Worm (Caenorhabditis elegans): Measurements from ENCODE around the gene skr-8.

The skr-8 gene

DNA sequence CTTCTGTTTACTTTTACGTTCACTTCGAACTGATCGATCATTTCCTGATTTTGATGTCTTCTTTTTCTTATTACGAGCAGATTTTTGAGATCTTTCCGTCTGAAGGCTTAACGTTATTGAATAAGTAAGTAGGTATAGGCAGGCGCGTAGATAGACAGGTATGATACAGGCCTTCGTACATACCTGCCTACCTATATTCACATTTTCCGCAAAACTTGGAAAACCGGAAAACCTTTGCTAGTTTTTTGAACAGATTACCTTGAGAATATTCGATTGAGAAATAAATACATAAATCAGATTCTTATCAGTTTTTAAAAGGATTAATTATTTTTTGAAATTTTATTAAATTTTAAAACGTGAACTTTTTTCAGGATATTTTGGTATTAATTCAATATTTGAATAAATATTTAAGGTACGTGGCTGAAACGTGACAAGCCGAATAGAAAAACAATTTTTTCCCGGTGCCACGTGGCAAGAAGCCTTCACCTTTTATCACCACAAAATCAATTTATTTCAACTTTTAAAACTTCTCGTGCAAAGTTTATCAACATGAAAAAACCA is 34.5 kb downstream of the skr-8 start, which contains the start of the genes Y116A8C.37 and Y116A8C.38:
Gene Y116A8C.37, minus strand, starts transcription at position 101 of the 561 bp plus-strand sequence.
Gene Y116A8C.38, plus strand, starts transcription at position 511 of the 561 bp plus-strand sequence.
- TF ChIP-seq hmbx-1 (tag; optimal IDR thresholded peaks at IDR 0.05) (no peak), aly-1 (tag; optimal IDR thresholded peaks at IDR 0.05) (no peak), ceh-36 (tag; optimal IDR thresholded peaks at IDR 0.05) (no peak), F13C5.2 (tag; optimal IDR thresholded peaks at IDR 0.05) (no peak)

ce11 chrIV:17126512-17126911 is 39.1 kb downstream of the skr-8 start:
- no peak for TF ChIP-seq aly-1 (tag; optimal IDR thresholded peaks at IDR 0.05)
- no peak for TF ChIP-seq pes-1 (GFP tag; IDR thresholded peaks at IDR 0.05)
- TF ChIP-seq hmg-4 (GFP tag; optimal IDR thresholded peaks at IDR 0.05), result no peak
- TF ChIP-seq sea-1 (GFP tag; conservative IDR thresholded peaks at IDR 0.05), result no peak
- TF ChIP-seq flt-1 (GFP tag; IDR thresholded peaks at IDR 0.05), result no peak
- no peak for TF ChIP-seq ama-1 (optimal IDR thresholded peaks at IDR 0.05)
- no peak for TF ChIP-seq scrt-1 (GFP tag; IDR thresholded peaks at IDR 0.05)
- no peak for TF ChIP-seq B0310.2 (tag; optimal IDR thresholded peaks at IDR 0.05)
- TF ChIP-seq tbx-11 (GFP tag; IDR thresholded peaks at IDR 0.05), result no peak
- no peak for TF ChIP-seq ceh-36 (tag; optimal IDR thresholded peaks at IDR 0.05)
- no peak for TF ChIP-seq hmbx-1 (tag; optimal IDR thresholded peaks at IDR 0.05)
- no peak for TF ChIP-seq ets-7 (tag; optimal IDR thresholded peaks at IDR 0.05)
- TF ChIP-seq ceh-13 (GFP tag; optimal IDR thresholded peaks at IDR 0.05), result no peak
- no peak for TF ChIP-seq hnd-1 (tag; optimal IDR thresholded peaks at IDR 0.05)
- TF ChIP-seq F13C5.2 (tag; optimal IDR thresholded peaks at IDR 0.05), result no peak

- no peak for TF ChIP-seq pes-1 (GFP tag; IDR thresholded peaks at IDR 0.05)
- no peak for TF ChIP-seq tbx-11 (GFP tag; IDR thresholded peaks at IDR 0.05)
- no peak for TF ChIP-seq hmbx-1 (tag; optimal IDR thresholded peaks at IDR 0.05)
- TF ChIP-seq ceh-13 (GFP tag; optimal IDR thresholded peaks at IDR 0.05), result no peak
- TF ChIP-seq sea-1 (GFP tag; conservative IDR thresholded peaks at IDR 0.05), result no peak
- no peak for TF ChIP-seq flt-1 (GFP tag; IDR thresholded peaks at IDR 0.05)
These were observed 39.7 kb downstream of the skr-8 start for ce11 chrIV:17125967-17126366.

DNA sequence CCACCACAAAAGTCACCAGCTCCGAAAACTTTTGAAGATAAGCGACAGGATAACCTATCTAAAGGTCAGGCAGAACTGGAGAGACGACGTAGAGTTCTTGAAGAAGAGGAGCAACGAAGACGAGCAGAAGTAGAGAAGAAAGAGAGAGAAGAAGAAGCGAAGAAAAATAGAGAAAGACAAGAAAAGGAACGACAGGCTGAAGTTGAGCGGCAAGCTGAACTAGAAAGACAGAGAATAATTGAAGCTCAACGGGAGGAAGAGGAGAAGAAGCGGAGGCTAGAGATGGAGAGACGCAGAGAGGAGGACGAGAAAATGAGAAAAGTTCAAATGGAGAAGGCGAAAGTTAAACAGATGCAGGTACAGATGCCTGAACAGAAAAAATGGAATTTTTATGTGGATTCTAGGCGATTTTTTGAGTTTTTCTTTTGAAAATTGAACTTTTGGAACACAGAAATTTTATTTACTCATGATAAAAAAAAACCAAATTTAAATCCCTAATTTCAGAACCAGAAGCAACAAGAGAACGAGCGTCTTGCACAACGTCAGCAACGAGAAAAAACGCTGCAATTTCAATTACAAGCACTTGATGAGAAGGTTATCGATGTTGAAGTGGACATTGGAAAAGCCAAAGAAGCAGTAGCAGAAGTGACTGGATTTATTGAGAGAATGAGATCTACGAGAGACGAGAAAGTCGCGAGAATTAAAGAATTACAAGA is 44.4 kb downstream of the skr-8 start:
- no peak for TF ChIP-seq tbx-37 (GFP tag; conservative IDR thresholded peaks at IDR 0.05)
- no peak for TF ChIP-seq ceh-36 (tag; optimal IDR thresholded peaks at IDR 0.05)
- no peak for TF ChIP-seq tra-4 (tag; optimal IDR thresholded peaks at IDR 0.05)
- no peak for TF ChIP-seq sea-1 (GFP tag; conservative IDR thresholded peaks at IDR 0.05)
- no peak for TF ChIP-seq ceh-13 (GFP tag; optimal IDR thresholded peaks at IDR 0.05)
- TF ChIP-seq ets-7 (tag; optimal IDR thresholded peaks at IDR 0.05), result no peak
- no peak for TF ChIP-seq flt-1 (GFP tag; IDR thresholded peaks at IDR 0.05)
- TF ChIP-seq F13C5.2 (tag; optimal IDR thresholded peaks at IDR 0.05), result no peak
- TF ChIP-seq B0310.2 (tag; optimal IDR thresholded peaks at IDR 0.05), result no peak
- TF ChIP-seq hnd-1 (tag; optimal IDR thresholded peaks at IDR 0.05), result no peak
- TF ChIP-seq hmbx-1 (tag; optimal IDR thresholded peaks at IDR 0.05), result no peak
- no peak for TF ChIP-seq scrt-1 (GFP tag; IDR thresholded peaks at IDR 0.05)
- TF ChIP-seq pes-1 (GFP tag; IDR thresholded peaks at IDR 0.05), result no peak
- no peak for TF ChIP-seq aly-1 (tag; optimal IDR thresholded peaks at IDR 0.05)
- TF ChIP-seq hmg-4 (GFP tag; optimal IDR thresholded peaks at IDR 0.05), result no peak
- TF ChIP-seq ama-1 (optimal IDR thresholded peaks at IDR 0.05), result no peak
- TF ChIP-seq tbx-11 (GFP tag; IDR thresholded peaks at IDR 0.05), result no peak

DNA sequence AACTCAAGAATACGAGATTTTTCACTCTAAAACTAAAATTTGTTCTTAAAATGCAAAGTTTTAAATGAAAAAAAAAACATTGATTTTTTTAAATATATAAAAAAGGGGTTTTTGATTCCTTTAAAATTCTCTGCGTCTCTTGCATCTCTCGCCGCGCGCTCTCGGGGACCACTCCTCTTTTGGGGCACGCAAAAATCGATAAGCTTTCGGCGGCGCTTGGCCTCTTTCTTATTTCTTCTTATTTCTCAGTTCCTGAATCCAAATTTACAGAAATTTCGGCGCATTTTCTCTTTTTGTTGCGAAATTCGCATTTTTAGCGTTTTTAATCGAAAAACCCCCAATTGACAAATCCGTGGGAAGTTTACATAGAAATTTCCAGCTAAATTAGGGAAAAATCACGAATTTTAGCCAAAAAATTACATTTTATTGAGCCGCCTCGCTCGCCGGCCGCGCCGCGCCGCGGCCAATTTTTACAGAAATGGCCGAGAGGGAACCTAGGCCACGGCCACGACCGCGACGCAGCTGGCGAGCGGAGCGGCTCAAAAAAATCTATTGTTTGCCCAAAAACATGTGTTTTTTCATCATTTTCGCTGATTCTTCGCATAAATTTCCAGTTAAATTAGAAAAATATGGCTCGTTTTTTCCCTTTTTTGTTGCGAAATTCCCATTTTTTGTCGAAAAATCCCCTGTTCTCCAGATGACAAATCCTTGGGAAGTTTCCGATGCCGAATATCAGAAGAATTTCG is 46.5 kb downstream of the skr-8 start, which contains the start of gene itsn-1:
Gene itsn-1, plus strand, starts transcription at position 696 of the 746 bp plus-strand sequence.
- no peak for TF ChIP-seq ceh-13 (GFP tag; optimal IDR thresholded peaks at IDR 0.05)
- no peak for TF ChIP-seq tra-4 (tag; optimal IDR thresholded peaks at IDR 0.05)

DNA sequence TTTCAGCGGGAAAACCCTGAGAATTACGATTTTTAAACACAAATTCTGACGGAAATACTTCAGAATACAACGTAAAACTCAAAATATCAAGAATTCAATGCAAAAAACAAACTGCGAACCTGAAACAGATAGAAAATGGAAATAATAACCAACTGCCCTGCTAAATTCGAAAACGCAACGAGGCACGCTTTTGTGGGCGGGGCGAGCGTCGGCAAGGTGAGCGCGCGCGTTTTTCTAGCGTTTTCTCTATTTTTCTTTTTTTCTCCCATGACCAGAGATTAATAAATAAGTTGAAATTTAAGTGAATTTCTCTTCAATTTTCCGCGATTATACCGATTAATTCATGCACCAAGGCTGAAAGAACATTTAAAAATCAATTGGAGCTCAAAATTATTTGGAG is 47.0 kb downstream of the skr-8 start, which contains the start of gene uaf-2:
Gene uaf-2, minus strand, starts transcription at position 183 of the 400 bp plus-strand sequence.
- no peak for TF ChIP-seq sea-1 (GFP tag; conservative IDR thresholded peaks at IDR 0.05)
- no peak for TF ChIP-seq hnd-1 (tag; optimal IDR thresholded peaks at IDR 0.05)
- no peak for TF ChIP-seq hmg-4 (GFP tag; optimal IDR thresholded peaks at IDR 0.05)
- TF ChIP-seq aly-1 (tag; optimal IDR thresholded peaks at IDR 0.05), result no peak
- TF ChIP-seq ceh-36 (tag; optimal IDR thresholded peaks at IDR 0.05), result no peak
- no peak for TF ChIP-seq tra-4 (tag; optimal IDR thresholded peaks at IDR 0.05)
- TF ChIP-seq ceh-13 (GFP tag; optimal IDR thresholded peaks at IDR 0.05), result no peak
- TF ChIP-seq F13C5.2 (tag; optimal IDR thresholded peaks at IDR 0.05), result no peak
- TF ChIP-seq B0310.2 (tag; optimal IDR thresholded peaks at IDR 0.05), result no peak
- no peak for TF ChIP-seq tbx-37 (GFP tag; conservative IDR thresholded peaks at IDR 0.05)
- TF ChIP-seq pes-1 (GFP tag; IDR thresholded peaks at IDR 0.05), result no peak
- no peak for TF ChIP-seq hmbx-1 (tag; optimal IDR thresholded peaks at IDR 0.05)
- no peak for TF ChIP-seq scrt-1 (GFP tag; IDR thresholded peaks at IDR 0.05)
- TF ChIP-seq flt-1 (GFP tag; IDR thresholded peaks at IDR 0.05), result no peak

DNA sequence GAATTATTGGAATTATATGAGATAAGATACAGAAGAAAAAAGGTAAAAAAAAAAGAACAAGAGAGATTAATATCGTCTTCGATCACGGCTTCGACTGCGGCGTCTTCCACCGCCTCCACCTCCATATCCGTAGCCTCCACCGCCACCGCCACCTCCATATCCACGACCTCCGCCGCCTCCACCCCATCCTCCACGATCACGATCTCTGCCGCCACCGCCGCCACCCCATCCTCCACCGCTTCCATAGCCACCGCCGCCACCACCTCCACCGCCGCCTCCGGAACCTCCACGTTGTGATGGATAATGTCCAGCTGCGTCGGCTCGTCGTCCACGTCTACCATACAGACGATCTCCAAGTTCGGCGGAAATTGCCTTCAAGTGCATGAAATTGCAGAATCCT is 48.8 kb downstream of the skr-8 start:
- TF ChIP-seq hmbx-1 (tag; optimal IDR thresholded peaks at IDR 0.05) (no peak), hmg-4 (GFP tag; optimal IDR thresholded peaks at IDR 0.05) (no peak), sea-1 (GFP tag; conservative IDR thresholded peaks at IDR 0.05) (no peak), pes-1 (GFP tag; IDR thresholded peaks at IDR 0.05) (0 out of 2 replicates have a peak, but pooled peaks have one; percentile 23)
